Fruit fly (Drosophila melanogaster) whole organism, wandering third instar larva: ENCODE results near the gene fipi.
A peak's percentile ranks its signal among the peaks of the same experiment; 100 is the strongest.

Experiments
- CG32264 ChIP-seq: fragments of 200-800 bp; sonication (Bioruptor generic); optimal IDR thresholded peaks from 2 replicates; lab custom pipeline; 2016; ENCODE audit warnings: missing biosample characterization, missing genetic modification characterization
- CG9705 ChIP-seq: fragments of 200-800 bp; sonication (Bioruptor generic); optimal IDR thresholded peaks from 2 replicates; lab custom pipeline; 2018; ENCODE audit warnings: missing biosample characterization, mild to moderate bottlenecking, missing genetic modification characterization
- CrebA ChIP-seq: fragments of 200-800 bp; sonication (Bioruptor generic); optimal IDR thresholded peaks from 2 replicates; lab custom pipeline; 2016; ENCODE audit warnings: missing biosample characterization, mild to moderate bottlenecking, missing genetic modification characterization, borderline replicate concordance
- Dfd ChIP-seq: fragments of >200 bp; optimal IDR thresholded peaks from 2 replicates; lab custom pipeline; 2017; ENCODE audit warnings: missing biosample characterization, missing genetic modification characterization
- Dif ChIP-seq: fragments of 200-275, 200-300 bp; sonication (Bioruptor generic); optimal IDR thresholded peaks from 2 replicates; lab custom pipeline; 2018; ENCODE audit warnings: missing biosample characterization, missing genetic modification characterization; ENCODE audit not compliant: partially characterized antibody
- GATAd ChIP-seq: sonication (Bioruptor generic); optimal IDR thresholded peaks from 2 replicates; lab custom pipeline; 2016; ENCODE audit warnings: missing biosample characterization, missing genetic modification characterization
- HLH106 ChIP-seq: fragments of 200-800 bp; optimal IDR thresholded peaks from 3 replicates; lab custom pipeline; 2019; ENCODE audit warnings: missing biosample characterization, mild to moderate bottlenecking, missing genetic modification characterization, moderate library complexity
- Hnf4 ChIP-seq: fragments of 200-800 bp; sonication (Bioruptor generic); optimal IDR thresholded peaks from 2 replicates; lab custom pipeline; 2016; ENCODE audit warnings: missing biosample characterization, mild to moderate bottlenecking, missing genetic modification characterization
- Hr78 ChIP-seq: fragments of >200 bp; optimal IDR thresholded peaks from 2 replicates; lab custom pipeline; 2017; ENCODE audit warnings: missing biosample characterization, missing genetic modification characterization
- Hr83 ChIP-seq: fragments of 200-300 bp; sonication (Bioruptor generic); optimal IDR thresholded peaks from 2 replicates; lab custom pipeline; 2016; ENCODE audit warnings: missing biosample characterization, mild to moderate bottlenecking, missing genetic modification characterization, moderate library complexity; ENCODE audit not compliant: poor library complexity, severe bottlenecking
- Jra ChIP-seq: sonication (Bioruptor generic); optimal IDR thresholded peaks from 2 replicates; lab custom pipeline; 2016; ENCODE audit warnings: missing biosample characterization, missing genetic modification characterization
- Mio ChIP-seq: sonication (Bioruptor generic); optimal IDR thresholded peaks from 2 replicates; lab custom pipeline; 2016; ENCODE audit warnings: missing biosample characterization, missing genetic modification characterization
- Myc ChIP-seq: fragments of >200 bp; optimal IDR thresholded peaks from 2 replicates; lab custom pipeline; 2017
- N ChIP-seq: fragments of >200 bp; optimal IDR thresholded peaks from 2 replicates; lab custom pipeline; 2018; ENCODE audit warnings: missing biosample characterization, missing external identifiers, missing genetic modification characterization
- OdsH ChIP-seq: fragments of 200-800 bp; sonication (Bioruptor generic); optimal IDR thresholded peaks from 2 replicates; lab custom pipeline; 2016; ENCODE audit warnings: missing biosample characterization, mild to moderate bottlenecking, missing genetic modification characterization
- Rel ChIP-seq, 2 experiments: fragments of 200-800 bp; sonication (Bioruptor generic) in 1 of 2; optimal IDR thresholded peaks; 2 replicates in 1 of 2; 3 replicates in 1 of 2; lab custom pipeline; 2016 to 2019; ENCODE audit warnings: mild to moderate bottlenecking in 2 of 2, missing biosample characterization in 2 of 2, missing genetic modification characterization in 2 of 2, moderate library complexity in 1 of 2
- Sp1 ChIP-seq: fragments of 200-800 bp; sonication (Bioruptor generic); optimal IDR thresholded peaks from 3 replicates; lab custom pipeline; 2019; ENCODE audit warnings: missing biosample characterization, mild to moderate bottlenecking, missing genetic modification characterization, moderate library complexity
- Vsx2 ChIP-seq: fragments of 200-300, 225-300 bp; sonication (Bioruptor generic); optimal IDR thresholded peaks from 2 replicates; lab custom pipeline; 2018; ENCODE audit warnings: missing biosample characterization, missing genetic modification characterization; ENCODE audit not compliant: partially characterized antibody
- br ChIP-seq: fragments of 200-800 bp; sonication (Bioruptor generic); optimal IDR thresholded peaks from 2 replicates; lab custom pipeline; 2016; ENCODE audit warnings: missing biosample characterization, missing genetic modification characterization
- brk ChIP-seq: fragments of 200-800 bp; sonication (Bioruptor generic); optimal IDR thresholded peaks from 2 replicates; lab custom pipeline; 2016; ENCODE audit warnings: missing biosample characterization, mild to moderate bottlenecking, missing genetic modification characterization
- dl ChIP-seq, 2 experiments: fragments of 175-275, 200-275 bp in 1 of 2; fragments of 200-275 bp in 1 of 2; sonication (Bioruptor generic); optimal IDR thresholded peaks; lab custom pipeline; 2018; ENCODE audit warnings: mild to moderate bottlenecking in 2 of 2, missing biosample characterization in 2 of 2, missing genetic modification characterization in 2 of 2, moderate library complexity in 2 of 2; ENCODE audit not compliant: partially characterized antibody in 2 of 2, insufficient read depth in 1 of 2
- dmrt93B ChIP-seq: fragments of 200-800 bp; sonication (Bioruptor generic); optimal IDR thresholded peaks from 2 replicates; lab custom pipeline; 2018; ENCODE audit warnings: missing biosample characterization, mild to moderate bottlenecking, missing genetic modification characterization
- dsf ChIP-seq: sonication (Bioruptor generic); optimal IDR thresholded peaks from 2 replicates; lab custom pipeline; 2016; ENCODE audit warnings: missing biosample characterization, missing genetic modification characterization, borderline replicate concordance
- ey ChIP-seq: fragments of 200-800 bp; sonication (Bioruptor generic); optimal IDR thresholded peaks from 2 replicates; lab custom pipeline; 2016; ENCODE audit warnings: missing biosample characterization, missing genetic modification characterization
- foxo ChIP-seq, 2 experiments: fragments of 200-800 bp; sonication (Bioruptor generic); optimal IDR thresholded peaks; 2 replicates in 1 of 2; 3 replicates in 1 of 2; lab custom pipeline; 2016 to 2017; ENCODE audit warnings: missing biosample characterization in 2 of 2, missing genetic modification characterization in 2 of 2
- fru ChIP-seq: fragments of 200-800 bp; sonication (Bioruptor generic); optimal IDR thresholded peaks from 3 replicates; lab custom pipeline; 2016; ENCODE audit warnings: missing biosample characterization, mild to moderate bottlenecking, missing genetic modification characterization
- h ChIP-seq: fragments of 200-800 bp; sonication (Bioruptor generic); optimal IDR thresholded peaks from 3 replicates; lab custom pipeline; 2016; ENCODE audit warnings: missing biosample characterization, mild to moderate bottlenecking, missing genetic modification characterization
- jim ChIP-seq: fragments of 175-275, 200-325 bp; sonication (Bioruptor generic); optimal IDR thresholded peaks from 2 replicates; lab custom pipeline; 2016; ENCODE audit warnings: missing biosample characterization, mild to moderate bottlenecking, missing genetic modification characterization
- pan ChIP-seq: fragments of >200 bp; optimal IDR thresholded peaks from 2 replicates; lab custom pipeline; 2017
- psq ChIP-seq: fragments of 200-800 bp; sonication (Bioruptor generic); optimal IDR thresholded peaks from 3 replicates; lab custom pipeline; 2017; ENCODE audit warnings: missing biosample characterization, mild to moderate bottlenecking, missing genetic modification characterization, moderate library complexity
- sage ChIP-seq: fragments of 200-800 bp; sonication (Bioruptor generic); optimal IDR thresholded peaks from 2 replicates; lab custom pipeline; 2016; ENCODE audit warnings: missing biosample characterization, mild to moderate bottlenecking, missing genetic modification characterization
- sv ChIP-seq: fragments of 200-800 bp; sonication (Bioruptor generic); optimal IDR thresholded peaks from 3 replicates; lab custom pipeline; 2016; ENCODE audit warnings: missing biosample characterization, missing genetic modification characterization
- tai ChIP-seq: sonication (Bioruptor generic); optimal IDR thresholded peaks from 2 replicates; lab custom pipeline; 2016; ENCODE audit warnings: missing biosample characterization, missing genetic modification characterization
- usp ChIP-seq: fragments of >200 bp; optimal IDR thresholded peaks from 2 replicates; lab custom pipeline; 2017; ENCODE audit warnings: missing biosample characterization, missing genetic modification characterization
- woc ChIP-seq: sonication (Bioruptor generic); optimal IDR thresholded peaks from 2 replicates; lab custom pipeline; 2016; ENCODE audit warnings: missing biosample characterization, mild to moderate bottlenecking, missing genetic modification characterization

Gene fipi

dm6 chr2L:4807953-4808604 is 14.2 kb upstream of the fipi start:
- TF ChIP-seq psq (GFP tag; lab: Kevin White, UChicago): peak; percentile 3
- no peak for TF ChIP-seq N (GFP tag; lab: Kevin White, UChicago)
- TF ChIP-seq fru (GFP tag; lab: Kevin White, UChicago): peak; percentile 29
- TF ChIP-seq sv (GFP tag; lab: Kevin White, UChicago): no peak
- peak; percentile 59 for TF ChIP-seq woc
- no peak for TF ChIP-seq OdsH (GFP tag; lab: Kevin White, UChicago)
- TF ChIP-seq dsf (GFP tag; lab: Kevin White, UChicago): no peak
- TF ChIP-seq Vsx2 (GFP tag; lab: Kevin White, UChicago): no peak
- TF ChIP-seq HLH106 (tag; lab: Kevin White, UChicago): no peak
- no peak for TF ChIP-seq Hnf4 (GFP tag; lab: Kevin White, UChicago)
- no peak for TF ChIP-seq usp
- TF ChIP-seq tai (GFP tag; lab: Kevin White, UChicago): no peak
- no peak for TF ChIP-seq Mio (GFP tag; lab: Kevin White, UChicago)
- peak; percentile 21 for TF ChIP-seq h

dm6 chr2L:4806109-4806508 is 12.3 kb upstream of the fipi start:
- TF ChIP-seq Hr78 (no peak), brk (GFP tag; lab: Kevin White, UChicago) (no peak)

DNA sequence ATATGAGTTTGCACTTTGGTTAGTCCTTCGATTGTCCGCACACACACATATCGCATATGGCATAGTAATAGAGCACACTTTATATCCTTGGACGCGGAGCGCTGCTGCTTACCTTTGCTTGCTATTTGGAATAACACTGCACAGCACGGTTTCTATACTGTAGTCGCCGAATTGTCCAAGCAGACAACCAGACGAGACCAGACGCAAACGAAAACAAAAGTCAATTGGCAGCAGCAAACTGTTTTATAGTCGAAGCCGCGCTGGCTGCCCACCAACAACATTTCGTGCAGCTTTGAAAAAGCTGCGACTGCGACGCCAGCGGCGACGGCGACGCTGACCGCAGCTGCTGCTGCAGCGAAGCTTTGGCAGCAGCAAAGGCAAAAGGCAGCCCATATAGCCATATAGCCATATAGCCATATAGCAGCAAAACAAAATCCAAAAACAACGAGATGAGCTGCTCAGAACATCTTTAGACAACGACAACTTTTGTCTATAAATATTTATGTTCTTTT is 7.9 kb upstream of the fipi start, which contains the start of gene slf:
TSS of gene slf (minus strand) at position 219 of the 512 bp plus-strand sequence.
- TF ChIP-seq brk (GFP tag; lab: Kevin White, UChicago): no peak
- TF ChIP-seq CG9705: no peak
- no peak for TF ChIP-seq Dfd
- no peak for TF ChIP-seq Hnf4 (GFP tag; lab: Kevin White, UChicago)
- TF ChIP-seq N (GFP tag; lab: Kevin White, UChicago): no peak
- TF ChIP-seq Hr78: no peak
- TF ChIP-seq tai (GFP tag; lab: Kevin White, UChicago): no peak
- TF ChIP-seq br (GFP tag; lab: Kevin White, UChicago): no peak
- TF ChIP-seq CG32264 (GFP tag; lab: Kevin White, UChicago): no peak
- TF ChIP-seq dmrt93B: no peak
- TF ChIP-seq Hr83 (GFP tag; lab: Kevin White, UChicago): no peak
- no peak for TF ChIP-seq Rel (GFP tag; optimal IDR thresholded peaks at IDR 0.05; lab: Kevin White, UChicago)
- no peak for TF ChIP-seq Rel (tag; optimal IDR thresholded peaks at IDR 0.05; lab: Kevin White, UChicago)
- no peak for TF ChIP-seq ey (GFP tag; lab: Kevin White, UChicago)

DNA sequence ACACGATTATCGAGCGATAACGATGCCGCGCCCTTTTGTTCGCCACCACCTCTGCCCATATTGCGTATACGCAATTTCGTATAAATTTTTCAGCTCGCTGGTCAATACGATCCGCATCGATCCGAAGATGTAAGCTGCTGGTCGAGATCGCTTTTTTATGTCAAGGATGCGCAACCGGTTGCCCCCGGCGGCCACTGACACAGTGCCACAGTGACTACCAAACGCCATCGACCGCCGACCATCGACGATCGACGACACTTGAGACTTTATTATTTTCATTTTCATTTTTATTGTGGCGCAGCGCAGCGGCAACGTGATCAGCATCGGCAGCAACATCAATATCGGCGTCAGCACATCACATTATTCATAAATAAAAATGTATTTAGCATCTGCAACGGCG is 6.2 kb upstream of the fipi start:
- TF ChIP-seq psq (GFP tag; lab: Kevin White, UChicago) (no peak), jim (GFP tag; lab: Kevin White, UChicago) (no peak), Mio (GFP tag; lab: Kevin White, UChicago) (no peak)

- TF ChIP-seq Rel (GFP tag; optimal IDR thresholded peaks at IDR 0.05; lab: Kevin White, UChicago): no peak
- TF ChIP-seq Rel (tag; optimal IDR thresholded peaks at IDR 0.05; lab: Kevin White, UChicago): no peak
- no peak for TF ChIP-seq N (GFP tag; lab: Kevin White, UChicago)
Observed at dm6 chr2L:4798894-4799293, 5.0 kb upstream of the fipi start.

dm6 chr2L:4797643-4798042 is 3.8 kb upstream of the fipi start:
- TF ChIP-seq pan (lab: Kevin White, UChicago) (no peak), dmrt93B (peak; percentile 59), dl (GFP tag; optimal IDR thresholded peaks at IDR 0.05; lab: Kevin White, UChicago; ENCODE audit: insufficient read depth in 1 of 2, partially characterized antibody in 2 of 2) (no peak), Hr78 (no peak), GATAd (GFP tag; lab: Kevin White, UChicago) (no peak), br (GFP tag; lab: Kevin White, UChicago) (peak; percentile 25), fru (GFP tag; lab: Kevin White, UChicago) (peak; percentile 51), tai (GFP tag; lab: Kevin White, UChicago) (no peak), CrebA (GFP tag; lab: Kevin White, UChicago) (no peak), sage (GFP tag; lab: Kevin White, UChicago) (no peak), foxo (GFP tag; optimal IDR thresholded peaks at IDR 0.05; lab: Kevin White, UChicago) (peak in 1 of 2 experiments; percentile 44), Hr83 (GFP tag; lab: Kevin White, UChicago) (no peak), CG9705 (no peak), Mio (GFP tag; lab: Kevin White, UChicago) (no peak), N (GFP tag; lab: Kevin White, UChicago) (no peak), dsf (GFP tag; lab: Kevin White, UChicago) (no peak), Dif (GFP tag; lab: Kevin White, UChicago) (no peak), Hnf4 (GFP tag; lab: Kevin White, UChicago) (no peak), h (no peak), Sp1 (GFP tag; lab: Kevin White, UChicago) (no peak), CG32264 (GFP tag; lab: Kevin White, UChicago) (no peak), Vsx2 (GFP tag; lab: Kevin White, UChicago) (no peak), usp (no peak), Dfd (no peak), Jra (no peak), OdsH (GFP tag; lab: Kevin White, UChicago) (peak; percentile 1), Myc (lab: Kevin White, UChicago) (no peak)
